Fruit fly (Drosophila melanogaster) whole organism, embryonic: ENCODE data around the gene Chpf.
A peak's percentile ranks its signal among the peaks of the same experiment; 100 is the strongest.

Source experiments
- CG12155 ChIP-seq: fragments of 200-800 bp; sonication (Bioruptor generic); optimal IDR thresholded peaks from 3 replicates; lab custom pipeline; 2016; ENCODE audit warnings: missing biosample characterization, missing genetic modification characterization
- CG12769 ChIP-seq: fragments of 200-800 bp; sonication (Bioruptor generic); optimal IDR thresholded peaks from 2 replicates; lab custom pipeline; 2019; ENCODE audit warnings: missing biosample characterization, mild to moderate bottlenecking, missing genetic modification characterization, moderate library complexity
- CG13424 ChIP-seq: fragments of 200-800 bp; sonication (Bioruptor generic); optimal IDR thresholded peaks from 2 replicates; lab custom pipeline; 2019; ENCODE audit warnings: missing biosample characterization, mild to moderate bottlenecking, missing genetic modification characterization, moderate library complexity
- CG14014 ChIP-seq: fragments of 200-800 bp; sonication (Bioruptor generic); IDR thresholded peaks from 2 replicates; pipeline ENCODE4 v1.3.6; 2022; ENCODE audit warnings: missing biosample characterization, missing genetic modification characterization
- CG1529 ChIP-seq: fragments of 200-800 bp; sonication (Bioruptor generic); optimal IDR thresholded peaks from 3 replicates; lab custom pipeline; 2018; ENCODE audit warnings: missing biosample characterization, missing genetic modification characterization
- CG17612 ChIP-seq: fragments of 200-800 bp; sonication (Bioruptor generic); IDR thresholded peaks from 2 replicates; pipeline ENCODE4 v1.3.6; 2022; ENCODE audit warnings: missing biosample characterization, missing genetic modification characterization
- CG18011 ChIP-seq: fragments of 200-800 bp; sonication (Bioruptor generic); optimal IDR thresholded peaks from 2 replicates; lab custom pipeline; 2017; ENCODE audit warnings: missing biosample characterization, missing genetic modification characterization, mild to moderate bottlenecking, moderate library complexity, missing genotype
- CG2202 ChIP-seq: fragments of 200-800 bp; sonication (Bioruptor generic); optimal IDR thresholded peaks from 2 replicates; lab custom pipeline; 2018; ENCODE audit warnings: missing biosample characterization, mild to moderate bottlenecking, missing genetic modification characterization
- CG2712 ChIP-seq: fragments of 200-800 bp; optimal IDR thresholded peaks from 3 replicates; lab custom pipeline; 2019; ENCODE audit warnings: missing biosample characterization, mild to moderate bottlenecking, missing genetic modification characterization, moderate library complexity
- CG33213 ChIP-seq: fragments of 200-800 bp; sonication (Bioruptor generic); optimal IDR thresholded peaks from 3 replicates; lab custom pipeline; 2016; ENCODE audit warnings: missing biosample characterization, missing genetic modification characterization
- CG7556 ChIP-seq: fragments of 200-800 bp; sonication (Bioruptor generic); optimal IDR thresholded peaks from 2 replicates; lab custom pipeline; 2017; ENCODE audit warnings: missing biosample characterization, mild to moderate bottlenecking, missing genetic modification characterization
- CG9215 ChIP-seq: fragments of 200-800 bp; sonication (Bioruptor generic); IDR thresholded peaks from 2 replicates; pipeline ENCODE4 v1.3.6; 2022; ENCODE audit warnings: missing biosample characterization, missing genetic modification characterization
- CG9727 ChIP-seq: fragments of 200-800 bp; sonication (Bioruptor generic); optimal IDR thresholded peaks from 3 replicates; lab custom pipeline; 2017; ENCODE audit warnings: missing biosample characterization, mild to moderate bottlenecking, missing genetic modification characterization
- D ChIP-seq, 2 experiments: fragments of 200-800 bp in 1 of 2; fragments of >200 bp in 1 of 2; sonication (Bioruptor generic) in 1 of 2; optimal IDR thresholded peaks; 2 replicates in 1 of 2; 3 replicates in 1 of 2; lab custom pipeline; 2017; ENCODE audit warnings: mild to moderate bottlenecking in 1 of 2, missing biosample characterization in 1 of 2, missing genetic modification characterization in 1 of 2, missing genetic modification reagents in 1 of 2
- Dref ChIP-seq: fragments of 200-800 bp; sonication (Bioruptor generic); IDR thresholded peaks from 2 replicates; pipeline ENCODE4 v1.3.6; 2022; ENCODE audit warnings: missing biosample characterization, missing genetic modification characterization
- Eip74EF ChIP-seq, 2 experiments: fragments of 200-800 bp in 1 of 2; fragments of >200 bp in 1 of 2; sonication (Bioruptor generic) in 1 of 2; optimal IDR thresholded peaks; 2 replicates each; lab custom pipeline; 2017 to 2019; ENCODE audit warnings: missing biosample characterization in 2 of 2, missing genetic modification characterization in 2 of 2, mild to moderate bottlenecking in 1 of 2, moderate library complexity in 1 of 2
- Elba2 ChIP-seq: fragments of 200-800 bp; sonication (Bioruptor generic); optimal IDR thresholded peaks from 3 replicates; lab custom pipeline; 2016; ENCODE audit warnings: missing biosample characterization, missing genetic modification characterization
- HHEX ChIP-seq: fragments of 200-800 bp; sonication (Bioruptor generic); optimal IDR thresholded peaks from 3 replicates; lab custom pipeline; 2017; ENCODE audit warnings: missing biosample characterization, mild to moderate bottlenecking, missing genetic modification characterization, missing genetic modification reagents
- Hr3 ChIP-seq: fragments of 200-800 bp; sonication (Bioruptor generic); optimal IDR thresholded peaks from 3 replicates; lab custom pipeline; 2016; ENCODE audit warnings: missing biosample characterization, missing genetic modification characterization
- Lim3 ChIP-seq: fragments of 200-800 bp; sonication (Bioruptor generic); IDR thresholded peaks from 2 replicates; pipeline ENCODE4 v1.3.6; 2022; ENCODE audit warnings: missing biosample characterization, missing genetic modification characterization
- Lpt ChIP-seq: fragments of >200 bp; optimal IDR thresholded peaks from 2 replicates; lab custom pipeline; 2018; ENCODE audit warnings: missing biosample characterization, missing genetic modification characterization
- Mad ChIP-seq: fragments of 200-800 bp; sonication (Bioruptor generic); optimal IDR thresholded peaks from 2 replicates; lab custom pipeline; 2016; ENCODE audit warnings: missing biosample characterization, missing genetic modification characterization
- Meics ChIP-seq: fragments of 200-800 bp; sonication (Bioruptor generic); optimal IDR thresholded peaks from 2 replicates; lab custom pipeline; 2017; ENCODE audit warnings: missing biosample characterization, mild to moderate bottlenecking, missing genetic modification characterization
- NC2α ChIP-seq: fragments of 200-800 bp; sonication (Bioruptor generic); optimal IDR thresholded peaks from 2 replicates; lab custom pipeline; 2016; ENCODE audit warnings: missing biosample characterization, missing genetic modification characterization
- Stat92E ChIP-seq, 3 experiments: fragments of >200 bp in 2 of 3; fragments of 200-800 bp in 1 of 3; sonication (Bioruptor generic) in 1 of 3; optimal IDR thresholded peaks; 2 replicates each; lab custom pipeline; 2017 to 2019; ENCODE audit warnings: missing biosample characterization in 3 of 3, missing genetic modification characterization in 3 of 3, mild to moderate bottlenecking in 1 of 3, moderate library complexity in 1 of 3
- Vsx1 ChIP-seq: fragments of 200-800 bp; sonication (Bioruptor generic); optimal IDR thresholded peaks from 2 replicates; lab custom pipeline; 2017; ENCODE audit warnings: missing biosample characterization, mild to moderate bottlenecking, missing genetic modification characterization, missing genetic modification reagents
- YL-1 ChIP-seq: fragments of 200-800 bp; sonication (Bioruptor generic); optimal IDR thresholded peaks from 3 replicates; lab custom pipeline; 2017; ENCODE audit warnings: missing biosample characterization, mild to moderate bottlenecking, missing genetic modification characterization
- ara ChIP-seq: fragments of 200-800 bp; sonication (Bioruptor generic); IDR thresholded peaks from 2 replicates; pipeline ENCODE4 v1.3.6; 2022; ENCODE audit warnings: missing biosample characterization, missing genetic modification characterization
- croc ChIP-seq: fragments of 200-800 bp; sonication (Bioruptor generic); conservative IDR thresholded peaks from 3 replicates; pipeline ENCODE4 v1.3.6; 2022; ENCODE audit warnings: missing biosample characterization, missing genetic modification characterization
- dan ChIP-seq: fragments of 200-800 bp; sonication (Bioruptor generic); IDR thresholded peaks from 2 replicates; pipeline ENCODE4 v1.3.6; 2022; ENCODE audit warnings: missing biosample characterization, missing genetic modification characterization
- dmrt99B ChIP-seq: fragments of 200-800 bp; sonication (Bioruptor generic); optimal IDR thresholded peaks from 2 replicates; lab custom pipeline; 2018; ENCODE audit warnings: missing biosample characterization, mild to moderate bottlenecking, missing genetic modification characterization, moderate library complexity
- eve ChIP-seq, 2 experiments: fragments of >200 bp; optimal IDR thresholded peaks; 2 replicates each; lab custom pipeline; 2017; ENCODE audit warnings: missing biosample characterization in 2 of 2, missing genetic modification characterization in 2 of 2
- fd96Cb ChIP-seq: fragments of 200-800 bp; sonication (Bioruptor generic); optimal IDR thresholded peaks from 2 replicates; lab custom pipeline; 2018; ENCODE audit warnings: missing biosample characterization, mild to moderate bottlenecking, missing genetic modification characterization, moderate library complexity
- ftz-f1 ChIP-seq: fragments of 200-800 bp; sonication (Bioruptor generic); optimal IDR thresholded peaks from 2 replicates; lab custom pipeline; 2016; ENCODE audit warnings: missing biosample characterization, missing genetic modification characterization
- gsb-n ChIP-seq: fragments of 200-800 bp; sonication (Bioruptor generic); optimal IDR thresholded peaks from 3 replicates; lab custom pipeline; 2018; ENCODE audit warnings: missing biosample characterization, mild to moderate bottlenecking, missing genetic modification characterization
- ham ChIP-seq: fragments of 200-800 bp; sonication (Bioruptor generic); IDR thresholded peaks from 2 replicates; pipeline ENCODE4 v1.3.6; 2022; ENCODE audit warnings: missing biosample characterization, missing genetic modification characterization
- ind ChIP-seq: fragments of 200-800 bp; sonication (Bioruptor generic); optimal IDR thresholded peaks from 3 replicates; lab custom pipeline; 2016; ENCODE audit warnings: missing biosample characterization, missing genetic modification characterization
- kah ChIP-seq: fragments of 200-800 bp; sonication (Bioruptor generic); optimal IDR thresholded peaks from 2 replicates; lab custom pipeline; 2018; ENCODE audit warnings: missing biosample characterization, mild to moderate bottlenecking, missing genetic modification characterization
- lola ChIP-seq, 3 experiments: fragments of >200 bp in 2 of 3; fragments of 200-800 bp in 1 of 3; sonication (Bioruptor generic) in 1 of 3; optimal IDR thresholded peaks; 2 replicates each; lab custom pipeline; 2017 to 2019; ENCODE audit warnings: missing biosample characterization in 3 of 3, missing genetic modification characterization in 3 of 3, mild to moderate bottlenecking in 1 of 3, moderate library complexity in 1 of 3
- mirr ChIP-seq: fragments of 200-800 bp; sonication (Bioruptor generic); optimal IDR thresholded peaks from 3 replicates; lab custom pipeline; 2018; ENCODE audit warnings: missing biosample characterization, mild to moderate bottlenecking, missing genetic modification characterization
- nom ChIP-seq: fragments of 200-800 bp; sonication (Bioruptor generic); optimal IDR thresholded peaks from 2 replicates; lab custom pipeline; 2017; ENCODE audit warnings: missing biosample characterization, missing genetic modification characterization, mild to moderate bottlenecking, moderate library complexity, missing genetic modification reagents
- odd ChIP-seq: fragments of 200-800 bp; sonication (Bioruptor generic); optimal IDR thresholded peaks from 2 replicates; lab custom pipeline; 2017; ENCODE audit warnings: missing biosample characterization, mild to moderate bottlenecking, missing genetic modification characterization
- pfk ChIP-seq: fragments of 200-800 bp; sonication (Bioruptor generic); optimal IDR thresholded peaks from 2 replicates; lab custom pipeline; 2018; ENCODE audit warnings: missing biosample characterization, mild to moderate bottlenecking, missing genetic modification characterization, moderate library complexity
- pho ChIP-seq: fragments of 200-800 bp; sonication (Bioruptor generic); optimal IDR thresholded peaks from 2 replicates; lab custom pipeline; 2016; ENCODE audit warnings: missing biosample characterization, missing genetic modification characterization
- pros ChIP-seq: fragments of 200-800 bp; sonication (Bioruptor generic); optimal IDR thresholded peaks from 3 replicates; lab custom pipeline; 2019; ENCODE audit warnings: missing biosample characterization, mild to moderate bottlenecking, missing genetic modification characterization, moderate library complexity
- rib ChIP-seq: fragments of 200-800 bp; sonication (Bioruptor generic); IDR thresholded peaks from 2 replicates; pipeline ENCODE4 v1.3.6; 2022; ENCODE audit warnings: missing biosample characterization, missing genetic modification characterization
- sens-2 ChIP-seq: fragments of 200-800 bp; sonication (Bioruptor generic); IDR thresholded peaks from 2 replicates; pipeline ENCODE4 v1.3.6; 2022; ENCODE audit warnings: missing biosample characterization, missing genetic modification characterization
- so ChIP-seq: fragments of 200-800 bp; sonication (Bioruptor generic); IDR thresholded peaks from 3 replicates; pipeline ENCODE4 v1.3.6; 2022; ENCODE audit warnings: missing biosample characterization, missing genetic modification characterization
- sqz ChIP-seq: fragments of 200-800 bp; sonication (Bioruptor generic); optimal IDR thresholded peaks from 3 replicates; lab custom pipeline; 2018; ENCODE audit warnings: missing biosample characterization, mild to moderate bottlenecking, missing genetic modification characterization
- vnd ChIP-seq: fragments of 200-800 bp; sonication (Bioruptor generic); IDR thresholded peaks from 3 replicates; pipeline ENCODE4 v1.3.6; 2022; ENCODE audit warnings: missing biosample characterization, missing genetic modification characterization; ENCODE audit not compliant: partially characterized antibody

Gene Chpf

dm6 chrX:13112238-13112829, at the start of gene Chpf (continued):
- no peak for TF ChIP-seq CG18011
- TF ChIP-seq CG33213 (GFP tag; lab: Kevin White, UChicago): no peak
- no peak for TF ChIP-seq dan
- no peak for TF ChIP-seq Mad (GFP tag; lab: Kevin White, UChicago)
- TF ChIP-seq fd96Cb: no peak
- no peak for TF ChIP-seq CG12155 (GFP tag; lab: Kevin White, UChicago)
- TF ChIP-seq CG9727: no peak
- TF ChIP-seq Meics: no peak
- no peak for TF ChIP-seq YL-1 (GFP tag; lab: Kevin White, UChicago)
- no peak for TF ChIP-seq CG13424 (tag; lab: Kevin White, UChicago)
- TF ChIP-seq pfk (GFP tag; lab: Kevin White, UChicago): no peak
- no peak for TF ChIP-seq mirr (GFP tag; lab: Kevin White, UChicago)
- TF ChIP-seq CG12769: no peak
- no peak for TF ChIP-seq ham
- TF ChIP-seq rib: no peak
- no peak for TF ChIP-seq Eip74EF (GFP tag; optimal IDR thresholded peaks at IDR 0.05; lab: Kevin White, UChicago)
- TF ChIP-seq kah: peak; percentile 80
- no peak for TF ChIP-seq Stat92E (GFP tag; optimal IDR thresholded peaks at IDR 0.05; lab: Kevin White, UChicago)
- TF ChIP-seq dmrt99B: no peak
- TF ChIP-seq pros: no peak
- no peak for TF ChIP-seq Elba2 (GFP tag; lab: Kevin White, UChicago)
- no peak for TF ChIP-seq eve (GFP tag; optimal IDR thresholded peaks at IDR 0.05; lab: Kevin White, UChicago)
- no peak for TF ChIP-seq so (GFP tag; lab: Robert Waterston, UW)
- TF ChIP-seq Lim3 (GFP tag; lab: Robert Waterston, UW): no peak
- no peak for TF ChIP-seq pho (GFP tag; lab: Kevin White, UChicago)
- TF ChIP-seq CG2712 (tag; lab: Kevin White, UChicago): no peak
- no peak for TF ChIP-seq Lpt (GFP tag; lab: Kevin White, UChicago)
- no peak for TF ChIP-seq CG17612 (GFP tag; lab: Robert Waterston, UW)
- no peak for TF ChIP-seq odd (GFP tag; lab: Kevin White, UChicago)
- TF ChIP-seq ftz-f1 (GFP tag; lab: Kevin White, UChicago): no peak
- no peak for TF ChIP-seq D (optimal IDR thresholded peaks at IDR 0.05; lab: Kevin White, UChicago)
- no peak for TF ChIP-seq D (GFP tag; optimal IDR thresholded peaks at IDR 0.05; lab: Kevin White, UChicago)
- no peak for TF ChIP-seq nom (GFP tag; lab: Kevin White, UChicago)
- no peak for TF ChIP-seq ind
- peak; percentile 95 for TF ChIP-seq Dref (GFP tag; lab: Robert Waterston, UW)
- no peak for TF ChIP-seq ara (GFP tag; lab: Robert Waterston, UW)
- TF ChIP-seq CG9215 (GFP tag; lab: Robert Waterston, UW): no peak
- no peak for TF ChIP-seq CG14014 (GFP tag; lab: Robert Waterston, UW)
- no peak for TF ChIP-seq CG1529 (GFP tag; lab: Kevin White, UChicago)
- no peak for TF ChIP-seq croc (GFP tag; lab: Robert Waterston, UW)
- no peak for TF ChIP-seq Hr3 (GFP tag; lab: Kevin White, UChicago)
- no peak for TF ChIP-seq NC2α
- no peak for TF ChIP-seq CG2202 (tag; lab: Kevin White, UChicago)
- no peak for TF ChIP-seq CG7556
- no peak for TF ChIP-seq lola (GFP tag; optimal IDR thresholded peaks at IDR 0.05; lab: Kevin White, UChicago)
- no peak for TF ChIP-seq gsb-n (tag; lab: Kevin White, UChicago)
- TF ChIP-seq sqz: peak; percentile 50
- TF ChIP-seq Vsx1 (GFP tag; lab: Kevin White, UChicago): no peak
- TF ChIP-seq HHEX: no peak
- peak; percentile 87 for TF ChIP-seq vnd (GFP tag; lab: Robert Waterston, UW)
- TF ChIP-seq sens-2 (GFP tag; lab: Robert Waterston, UW): no peak
